Fruit fly (Drosophila melanogaster): ENCODE data around the gene Ccdc56.

dm6 chr3L:11704902-11705546 is 3.8 kb upstream of the Ccdc56 start:
- TF ChIP-seq slou (GFP tag; optimal IDR thresholded peaks at IDR 0.05) = no peak
- no peak for TF ChIP-seq trem (tag; optimal IDR thresholded peaks at IDR 0.05)

Measured in whole organism, embryonic.